Worm (Caenorhabditis elegans) whole organism, young adult: ENCODE measurements around the gene dct-18.

ENCODE experiments used
- B0035.1 ChIP-seq: sonication (generic microtip); optimal IDR thresholded peaks from 2 replicates; lab custom pipeline; 2016; ENCODE audit warnings: missing genetic modification characterization, mild to moderate bottlenecking, missing compliant biosample characterization, missing genotype, missing genetic modification reagents
- D2030.7 ChIP-seq: fragments of 200-800 bp; sonication (Bioruptor generic); IDR thresholded peaks from 2 replicates; pipeline ENCODE4 v1.3.6; 2022; ENCODE audit warnings: missing genetic modification reagents, missing genetic modification characterization, missing compliant biosample characterization
- F10E7.11 ChIP-seq: sonication (generic microtip); optimal IDR thresholded peaks from 2 replicates; lab custom pipeline; 2017; ENCODE audit warnings: mild to moderate bottlenecking, missing genetic modification characterization, moderate library complexity, missing compliant biosample characterization
- F33H1.4 ChIP-seq: fragments of 200-800 bp; sonication (Bioruptor generic); IDR thresholded peaks from 2 replicates; pipeline ENCODE4 v1.3.6; 2022; ENCODE audit warnings: missing genetic modification reagents, missing genetic modification characterization, missing compliant biosample characterization
- F49E8.2 ChIP-seq: sonication (generic microtip); optimal IDR thresholded peaks from 3 replicates; lab custom pipeline; 2017; ENCODE audit warnings: missing genetic modification characterization, mild to moderate bottlenecking, missing compliant biosample characterization, antibody characterized with exemption, moderate library complexity; ENCODE audit not compliant: insufficient read depth
- F57C9.4 ChIP-seq: sonication (generic microtip); optimal IDR thresholded peaks from 2 replicates; lab custom pipeline; 2017; ENCODE audit warnings: mild to moderate bottlenecking, missing genetic modification characterization, missing compliant biosample characterization
- K11D2.4 ChIP-seq: fragments of 200-800 bp; sonication (Bioruptor generic); IDR thresholded peaks from 2 replicates; pipeline ENCODE4 v1.3.6; 2022; ENCODE audit warnings: missing genetic modification reagents, missing genetic modification characterization, missing compliant biosample characterization
- K12H6.12 ChIP-seq: fragments of 200-800 bp; sonication (Bioruptor generic); optimal IDR thresholded peaks from 2 replicates; lab custom pipeline; 2018; ENCODE audit warnings: mild to moderate bottlenecking, missing genetic modification characterization, missing compliant biosample characterization
- T26A5.8 ChIP-seq: sonication (generic microtip); optimal IDR thresholded peaks from 2 replicates; lab custom pipeline; 2016; ENCODE audit warnings: missing genetic modification characterization, missing compliant biosample characterization
- Y53F4B.3 ChIP-seq: fragments of 200-800 bp; sonication (Bioruptor generic); IDR thresholded peaks from 2 replicates; pipeline ENCODE4 v1.3.6; 2022; ENCODE audit warnings: missing genetic modification reagents, missing genetic modification characterization, missing compliant biosample characterization
- Y67H2A.10 ChIP-seq: fragments of 200-800 bp; sonication (Bioruptor generic); conservative IDR thresholded peaks from 2 replicates; pipeline ENCODE4 v1.3.6; 2022; ENCODE audit warnings: missing genetic modification reagents, missing genetic modification characterization, missing compliant biosample characterization
- Y79H2A.3 ChIP-seq: fragments of 200-800 bp; sonication (Bioruptor generic); conservative IDR thresholded peaks from 2 replicates; pipeline ENCODE4 v1.3.6; 2022; ENCODE audit warnings: missing genetic modification reagents, missing genetic modification characterization, missing compliant biosample characterization
- ZK185.1 ChIP-seq: sonication (generic microtip); optimal IDR thresholded peaks from 2 replicates; lab custom pipeline; 2016; ENCODE audit warnings: mild to moderate bottlenecking, missing genetic modification characterization, missing compliant biosample characterization; ENCODE audit not compliant: poor library complexity, severe bottlenecking
- aptf-3 ChIP-seq: fragments of 200-800 bp; sonication (Bioruptor generic); IDR thresholded peaks from 2 replicates; pipeline ENCODE4 v1.3.6; 2022; ENCODE audit warnings: missing genetic modification characterization, missing compliant biosample characterization
- attf-5 ChIP-seq: fragments of 200-800 bp; sonication (Bioruptor generic); optimal IDR thresholded peaks from 2 replicates; lab custom pipeline; 2018; ENCODE audit warnings: mild to moderate bottlenecking, missing genetic modification characterization, missing compliant biosample characterization
- attf-6 ChIP-seq: fragments of 200-800 bp; sonication (Bioruptor generic); IDR thresholded peaks from 2 replicates; pipeline ENCODE4 v1.3.6; 2022; ENCODE audit warnings: missing genetic modification reagents, missing genetic modification characterization, missing compliant biosample characterization
- bed-2 ChIP-seq: fragments of 200-800 bp; sonication (Bioruptor generic); IDR thresholded peaks from 2 replicates; pipeline ENCODE4 v1.3.6; 2022; ENCODE audit warnings: missing genetic modification reagents, missing genetic modification characterization, missing compliant biosample characterization
- cebp-1 ChIP-seq, 2 experiments: fragments of 200-800 bp in 1 of 2; sonication (Bioruptor generic) in 1 of 2; sonication (generic microtip) in 1 of 2; IDR thresholded peaks in 1 of 2; optimal IDR thresholded peaks in 1 of 2; 2 replicates each; pipeline versions ENCODE4 v1.3.6 to Lab custom; 2017 to 2022; ENCODE audit warnings: missing compliant biosample characterization in 2 of 2, missing genetic modification characterization in 2 of 2, mild to moderate bottlenecking in 1 of 2, missing genetic modification reagents in 1 of 2, moderate library complexity in 1 of 2
- cebp-2 ChIP-seq: fragments of 200-800 bp; sonication (Bioruptor generic); IDR thresholded peaks from 2 replicates; pipeline ENCODE4 v1.3.6; 2022; ENCODE audit warnings: missing genetic modification characterization, missing compliant biosample characterization
- ceh-58 ChIP-seq: fragments of 200-800 bp; sonication (Bioruptor generic); IDR thresholded peaks from 2 replicates; pipeline ENCODE4 v1.3.6; 2022; ENCODE audit warnings: missing genetic modification characterization, missing compliant biosample characterization
- ceh-91 ChIP-seq: fragments of 200-800 bp; sonication (Bioruptor generic); IDR thresholded peaks from 2 replicates; pipeline ENCODE4 v1.3.6; 2022; ENCODE audit warnings: missing genetic modification reagents, missing genetic modification characterization, missing compliant biosample characterization
- chd-7 ChIP-seq: sonication (generic microtip); optimal IDR thresholded peaks from 2 replicates; lab custom pipeline; 2016; ENCODE audit warnings: mild to moderate bottlenecking, missing genetic modification characterization, moderate library complexity, missing compliant biosample characterization
- efl-1 ChIP-seq: fragments of 150-350 bp; optimal IDR thresholded peaks from 2 replicates; lab custom pipeline; 2014; ENCODE audit warnings: missing biosample characterization, missing genetic modification reagents, missing genetic modification characterization
- egrh-3 ChIP-seq: fragments of 200-800 bp; sonication (Bioruptor generic); IDR thresholded peaks from 2 replicates; pipeline ENCODE4 v1.3.6; 2022; ENCODE audit warnings: missing genetic modification reagents, missing genetic modification characterization, missing compliant biosample characterization
- ekl-4 ChIP-seq: fragments of 200-800 bp; sonication (Bioruptor generic); IDR thresholded peaks from 2 replicates; pipeline ENCODE4 v1.3.6; 2022; ENCODE audit warnings: missing genetic modification reagents, missing genetic modification characterization, missing compliant biosample characterization
- hlh-12 ChIP-seq: sonication (generic microtip); optimal IDR thresholded peaks from 2 replicates; lab custom pipeline; 2016; ENCODE audit warnings: missing genetic modification characterization, missing compliant biosample characterization
- hmg-20 ChIP-seq: fragments of 200-800 bp; sonication (Bioruptor generic); IDR thresholded peaks from 2 replicates; pipeline ENCODE4 v1.3.6; 2022; ENCODE audit warnings: missing genetic modification reagents, missing genetic modification characterization, missing compliant biosample characterization
- let-607 ChIP-seq, 2 experiments: fragments of 200-800 bp in 1 of 2; sonication (Bioruptor generic) in 1 of 2; sonication (generic microtip) in 1 of 2; optimal IDR thresholded peaks; 2 replicates each; lab custom pipeline; 2016 to 2018; ENCODE audit warnings: mild to moderate bottlenecking in 2 of 2, missing compliant biosample characterization in 2 of 2, missing genetic modification characterization in 2 of 2, moderate library complexity in 2 of 2, missing genotype in 1 of 2
- lin-26 ChIP-seq: fragments of 200-800 bp; sonication (Bioruptor generic); IDR thresholded peaks from 2 replicates; pipeline ENCODE4 v1.3.6; 2022; ENCODE audit warnings: missing genetic modification reagents, missing genetic modification characterization, missing compliant biosample characterization
- madf-3 ChIP-seq: fragments of 200-800 bp; sonication (Bioruptor generic); IDR thresholded peaks from 2 replicates; pipeline ENCODE4 v1.3.6; 2022; ENCODE audit warnings: missing genetic modification reagents, missing genetic modification characterization, missing compliant biosample characterization
- mcd-1 ChIP-seq: fragments of 200-800 bp; sonication (Bioruptor generic); IDR thresholded peaks from 2 replicates; pipeline ENCODE4 v1.3.6; 2022; ENCODE audit warnings: missing genetic modification reagents, missing genetic modification characterization, missing compliant biosample characterization
- nhr-120 ChIP-seq: fragments of 200-800 bp; sonication (Bioruptor generic); IDR thresholded peaks from 2 replicates; pipeline ENCODE4 v1.3.6; 2022; ENCODE audit warnings: missing genetic modification characterization, missing compliant biosample characterization
- nhr-27 ChIP-seq: fragments of 200-800 bp; sonication (Bioruptor generic); optimal IDR thresholded peaks from 2 replicates; lab custom pipeline; 2018; ENCODE audit warnings: mild to moderate bottlenecking, missing genetic modification characterization, moderate library complexity, missing compliant biosample characterization
- nhr-90 ChIP-seq: sonication (generic microtip); optimal IDR thresholded peaks from 2 replicates; lab custom pipeline; 2016; ENCODE audit warnings: missing genotype, mild to moderate bottlenecking, missing genetic modification characterization, missing compliant biosample characterization
- pbrm-1 ChIP-seq: fragments of 200-800 bp; sonication (Bioruptor generic); IDR thresholded peaks from 2 replicates; pipeline ENCODE4 v1.3.6; 2022; ENCODE audit warnings: missing genetic modification reagents, missing genetic modification characterization, missing compliant biosample characterization
- pha-4 ChIP-seq: fragments of 150-350 bp; sonication (generic microtip); optimal IDR thresholded peaks from 2 replicates; lab custom pipeline; 2014; ENCODE audit warnings: missing biosample characterization, missing genetic modification reagents, missing genetic modification characterization
- rcor-1 ChIP-seq: fragments of 200-800 bp; sonication (Bioruptor generic); IDR thresholded peaks from 2 replicates; pipeline ENCODE4 v1.3.6; 2022; ENCODE audit warnings: missing genetic modification reagents, missing genetic modification characterization, missing compliant biosample characterization
- repo-1 ChIP-seq: sonication (generic microtip); optimal IDR thresholded peaks from 2 replicates; lab custom pipeline; 2017; ENCODE audit warnings: mild to moderate bottlenecking, missing genetic modification characterization, missing compliant biosample characterization
- sea-2 ChIP-seq: fragments of 200-800 bp; sonication (Bioruptor generic); IDR thresholded peaks from 2 replicates; pipeline ENCODE4 v1.3.6; 2022; ENCODE audit warnings: missing genetic modification characterization, missing compliant biosample characterization
- snpc-1.1 ChIP-seq: sonication (generic microtip); optimal IDR thresholded peaks from 2 replicates; lab custom pipeline; 2017; ENCODE audit warnings: missing genetic modification characterization, mild to moderate bottlenecking, missing compliant biosample characterization, antibody characterized with exemption, moderate library complexity, missing genotype, missing genetic modification reagents; ENCODE audit not compliant: insufficient read depth
- snpc-3.4 ChIP-seq: sonication (generic microtip); optimal IDR thresholded peaks from 2 replicates; lab custom pipeline; 2017; ENCODE audit warnings: missing genetic modification characterization, mild to moderate bottlenecking, missing compliant biosample characterization, antibody characterized with exemption, moderate library complexity, missing genotype, missing genetic modification reagents
- unc-62 ChIP-seq: fragments of 150-350 bp; optimal IDR thresholded peaks from 2 replicates; lab custom pipeline; 2014; ENCODE audit warnings: missing biosample characterization, missing genetic modification reagents, missing genetic modification characterization
- ztf-18 ChIP-seq: sonication (generic microtip); optimal IDR thresholded peaks from 2 replicates; lab custom pipeline; 2016; ENCODE audit warnings: missing genotype, mild to moderate bottlenecking, missing genetic modification characterization, missing compliant biosample characterization
- ztf-25 ChIP-seq: fragments of 200-800 bp; sonication (Bioruptor generic); IDR thresholded peaks from 2 replicates; pipeline ENCODE4 v1.3.6; 2022; ENCODE audit warnings: missing genetic modification reagents, missing genetic modification characterization, missing compliant biosample characterization
- ztf-26 ChIP-seq: sonication (generic microtip); optimal IDR thresholded peaks from 2 replicates; lab custom pipeline; 2017; ENCODE audit warnings: missing genetic modification characterization, missing compliant biosample characterization
- ztf-6 ChIP-seq: fragments of 200-800 bp; sonication (Bioruptor generic); IDR thresholded peaks from 2 replicates; pipeline ENCODE4 v1.3.6; 2022; ENCODE audit warnings: missing genetic modification reagents, missing genetic modification characterization, missing compliant biosample characterization

dct-18 gene

ce11 chrII:12944587-12945126, 13.0 kb downstream of the dct-18 start (continued):
- peak; percentile 80 for TF ChIP-seq Y53F4B.3
- TF ChIP-seq nhr-27 (tag; lab: Kevin White, UChicago): peak; percentile 49
- TF ChIP-seq D2030.7 (GFP tag; lab: Robert Waterston, UW): peak; percentile 99
- peak; percentile 5 for TF ChIP-seq unc-62 (GFP tag; lab: Kevin White, UChicago)
- peak; percentile 91 for TF ChIP-seq ZK185.1 (tag; lab: Kevin White, UChicago)
- TF ChIP-seq ceh-91: peak; percentile 77
- TF ChIP-seq madf-3 (GFP tag; lab: Robert Waterston, UW): peak; percentile 68
- peak; percentile 96 for TF ChIP-seq F49E8.2 (tag; lab: Kevin White, UChicago)
- TF ChIP-seq hlh-12 (tag; lab: Kevin White, UChicago): peak; percentile 24
- TF ChIP-seq snpc-1.1 (tag; lab: Kevin White, UChicago): peak; percentile 98
- TF ChIP-seq ztf-6 (GFP tag; lab: Robert Waterston, UW): peak; percentile 56; the same call in 1 of the 2 replicates
- TF ChIP-seq nhr-90 (tag; lab: Kevin White, UChicago): peak; percentile 93
- TF ChIP-seq F57C9.4 (tag; lab: Kevin White, UChicago): peak; percentile 90
- TF ChIP-seq ztf-18: peak; percentile 85
- peak; percentile 99 for TF ChIP-seq pbrm-1 (GFP tag; lab: Robert Waterston, UW)
- 0 out of 2 replicates have a peak, but pooled peaks have one; percentile 39 for TF ChIP-seq aptf-3 (GFP tag; lab: Robert Waterston, UW)
- TF ChIP-seq ceh-58 (GFP tag; lab: Robert Waterston, UW): 0 out of 2 replicates have a peak, but pooled peaks have one; percentile 26
- peak; percentile 56; the same call in 1 of the 2 replicates for TF ChIP-seq Y67H2A.10 (GFP tag; lab: Robert Waterston, UW)
- peak; percentile 39; the same call in 1 of the 2 replicates for TF ChIP-seq nhr-120
- no peak for TF ChIP-seq pha-4 (tag; lab: Kevin White, UChicago)
- peak; percentile 91 for TF ChIP-seq rcor-1 (GFP tag; lab: Robert Waterston, UW)
- peak; percentile 98 for TF ChIP-seq F10E7.11 (tag; lab: Kevin White, UChicago)
- peak; percentile 96 for TF ChIP-seq snpc-3.4
- TF ChIP-seq K11D2.4 (GFP tag; lab: Robert Waterston, UW): peak; percentile 90
- TF ChIP-seq ekl-4 (GFP tag; lab: Robert Waterston, UW): peak; percentile 97
- TF ChIP-seq efl-1 (GFP tag; lab: Kevin White, UChicago): peak; percentile 28
- TF ChIP-seq B0035.1 (tag; lab: Kevin White, UChicago): peak; percentile 89
- TF ChIP-seq F33H1.4 (GFP tag; lab: Robert Waterston, UW): peak; percentile 86
- TF ChIP-seq K12H6.12 (tag; lab: Kevin White, UChicago): peak; percentile 89
- peak; percentile 95 for TF ChIP-seq mcd-1
- TF ChIP-seq attf-5 (GFP tag; lab: Kevin White, UChicago): peak; percentile 84
- peak; percentile 52 for TF ChIP-seq T26A5.8 (tag; lab: Kevin White, UChicago)
- TF ChIP-seq Y79H2A.3 (GFP tag; lab: Robert Waterston, UW): peak; percentile 79
- TF ChIP-seq lin-26 (GFP tag; lab: Robert Waterston, UW): peak; percentile 96
- peak; percentile 97 for TF ChIP-seq chd-7 (tag; lab: Kevin White, UChicago)
- peak; percentile 99 for TF ChIP-seq attf-6 (GFP tag; lab: Robert Waterston, UW)
- TF ChIP-seq bed-2: peak; percentile 64; the same call in 1 of the 2 replicates
- TF ChIP-seq cebp-1 (GFP tag; IDR thresholded peaks at IDR 0.05; lab: Robert Waterston, UW): no peak; the same call in none of the 2 replicates
- TF ChIP-seq cebp-1 (tag; optimal IDR thresholded peaks at IDR 0.05; lab: Kevin White, UChicago): peak; percentile 93
- TF ChIP-seq ztf-26 (tag; lab: Kevin White, UChicago): peak; percentile 96
- peak; percentile 84; the same call in 1 of the 2 replicates for TF ChIP-seq sea-2 (GFP tag; lab: Robert Waterston, UW)
- TF ChIP-seq cebp-2 (GFP tag; lab: Robert Waterston, UW): peak; percentile 54; the same call in 1 of the 2 replicates
- peak; percentile 91 for TF ChIP-seq ztf-25 (GFP tag; lab: Robert Waterston, UW)
- TF ChIP-seq let-607 (tag; optimal IDR thresholded peaks at IDR 0.05; lab: Kevin White, UChicago): peak; percentile 81 to 90
- peak; percentile 98 for TF ChIP-seq egrh-3 (GFP tag; lab: Robert Waterston, UW)
- TF ChIP-seq repo-1 (tag; lab: Kevin White, UChicago): peak; percentile 98
- TF ChIP-seq hmg-20 (GFP tag; lab: Robert Waterston, UW): peak; percentile 87
